Worm (Caenorhabditis elegans) whole organism, L4 larva: ENCODE data around the gene dmd-3.

Experiments
- F10B5.3 ChIP-seq: sonication (generic microtip); optimal IDR thresholded peaks from 2 replicates; lab custom pipeline; 2016; ENCODE audit warnings: mild to moderate bottlenecking, missing genetic modification characterization, missing compliant biosample characterization
- F44E2.7 ChIP-seq: fragments of 200-800 bp; sonication (Bioruptor generic); IDR thresholded peaks from 2 replicates; pipeline ENCODE4 v2.1.2; 2022; ENCODE audit warnings: missing genetic modification characterization, missing compliant biosample characterization
- F49E8.2 ChIP-seq: sonication (generic microtip); optimal IDR thresholded peaks from 2 replicates; lab custom pipeline; 2016; ENCODE audit warnings: missing compliant biosample characterization, mild to moderate bottlenecking, missing genetic modification characterization, borderline replicate concordance
- Y48G9A.11 ChIP-seq: fragments of 200-800 bp; sonication (Bioruptor generic); IDR thresholded peaks from 2 replicates; pipeline ENCODE4 v1.3.6; 2022; ENCODE audit warnings: missing genetic modification reagents, missing genetic modification characterization, missing compliant biosample characterization
- Y5F2A.4 ChIP-seq: fragments of 200-800 bp; sonication (Bioruptor generic); optimal IDR thresholded peaks from 2 replicates; lab custom pipeline; 2018; ENCODE audit warnings: mild to moderate bottlenecking, missing genetic modification characterization, missing compliant biosample characterization
- Y75B8A.6 ChIP-seq: fragments of 200-800 bp; sonication (Bioruptor generic); IDR thresholded peaks from 2 replicates; pipeline ENCODE4 v1.3.6; 2022; ENCODE audit warnings: missing genetic modification reagents, missing genetic modification characterization, missing compliant biosample characterization
- ZK546.5 ChIP-seq, 2 experiments: sonication (generic microtip); optimal IDR thresholded peaks; 2 replicates each; lab custom pipeline; 2017; ENCODE audit warnings: missing biosample characterization in 2 of 2, missing genetic modification characterization in 2 of 2
- aha-1 ChIP-seq: fragments of 150-350 bp; peaks from one replicate; lab custom pipeline; 2014; ENCODE audit warnings: missing biosample characterization, missing genetic modification characterization
- arid-1 ChIP-seq: fragments of 200-800 bp; sonication (Bioruptor generic); conservative IDR thresholded peaks from 2 replicates; pipeline ENCODE4 v1.3.6; 2022; ENCODE audit warnings: missing genetic modification reagents, missing genetic modification characterization, missing compliant biosample characterization
- ces-1 ChIP-seq: fragments of 150-350 bp; sonication (generic microtip); optimal IDR thresholded peaks from 4 replicates; lab custom pipeline; 2014; ENCODE audit warnings: missing biosample characterization, missing genetic modification reagents, missing genetic modification characterization
- cey-2 ChIP-seq: sonication (generic microtip); optimal IDR thresholded peaks from 3 replicates; lab custom pipeline; 2017; ENCODE audit warnings: missing genetic modification characterization, mild to moderate bottlenecking, missing compliant biosample characterization, antibody characterized with exemption, borderline replicate concordance; ENCODE audit not compliant: insufficient read depth
- ctbp-1 ChIP-seq: fragments of 200-800 bp; sonication (Bioruptor generic); IDR thresholded peaks from 2 replicates; pipeline ENCODE4 v1.3.6; 2022; ENCODE audit warnings: missing genetic modification reagents, missing genetic modification characterization, missing compliant biosample characterization
- daf-8 ChIP-seq: fragments of 200-800 bp; sonication (Bioruptor generic); IDR thresholded peaks from 2 replicates; pipeline ENCODE4 v1.3.6; 2022; ENCODE audit warnings: missing genetic modification characterization, missing compliant biosample characterization
- dmd-8 ChIP-seq: fragments of 200-800 bp; sonication (Bioruptor generic); IDR thresholded peaks from 2 replicates; pipeline ENCODE4 v1.3.6; 2022; ENCODE audit warnings: missing genetic modification characterization, missing compliant biosample characterization
- fos-1 ChIP-seq: fragments of 150-350 bp; optimal IDR thresholded peaks from 2 replicates; lab custom pipeline; 2014; ENCODE audit warnings: missing biosample characterization, missing genetic modification characterization
- lin-1 ChIP-seq: fragments of 200-800 bp; sonication (Bioruptor generic); IDR thresholded peaks from 2 replicates; pipeline ENCODE4 v1.3.6; 2022; ENCODE audit warnings: missing genetic modification reagents, missing genetic modification characterization, missing compliant biosample characterization
- lin-13 ChIP-seq: fragments of 150-350 bp; optimal IDR thresholded peaks from 2 replicates; lab custom pipeline; 2014; ENCODE audit warnings: missing biosample characterization, missing genetic modification reagents, missing genetic modification characterization
- lin-29 ChIP-seq: fragments of 200-800 bp; sonication (Bioruptor generic); IDR thresholded peaks from 2 replicates; pipeline ENCODE4 v1.3.6; 2022; ENCODE audit warnings: missing genetic modification reagents, missing genetic modification characterization, missing compliant biosample characterization
- madf-5 ChIP-seq, 2 experiments: fragments of 200-800 bp; sonication (Bioruptor generic); IDR thresholded peaks; 2 replicates each; pipeline ENCODE4 v1.3.6; 2022; ENCODE audit warnings: missing compliant biosample characterization in 2 of 2, missing genetic modification characterization in 2 of 2
- madf-9 ChIP-seq: fragments of 200-800 bp; sonication (Bioruptor generic); conservative IDR thresholded peaks from 2 replicates; pipeline ENCODE4 v1.3.6; 2022; ENCODE audit warnings: missing genetic modification reagents, missing genetic modification characterization, missing compliant biosample characterization
- mdl-1 ChIP-seq, 2 experiments: fragments of 150-350 bp in 1 of 2; sonication (generic microtip) in 1 of 2; optimal IDR thresholded peaks; 2 replicates each; lab custom pipeline; 2014 to 2017; ENCODE audit warnings: missing biosample characterization in 2 of 2, missing genetic modification characterization in 2 of 2
- mep-1 ChIP-seq: fragments of 150-350 bp; sonication (generic microtip); optimal IDR thresholded peaks from 3 replicates; lab custom pipeline; 2014; ENCODE audit warnings: missing biosample characterization, missing genetic modification characterization
- mxl-2 ChIP-seq: fragments of 200-800 bp; sonication (Bioruptor generic); conservative IDR thresholded peaks from 2 replicates; pipeline ENCODE4 v1.3.6; 2022; ENCODE audit warnings: missing genetic modification reagents, missing genetic modification characterization, missing compliant biosample characterization
- nhr-10 ChIP-seq: fragments of 150-350 bp; optimal IDR thresholded peaks from 2 replicates; lab custom pipeline; 2014; ENCODE audit warnings: missing biosample characterization, missing genetic modification characterization
- nhr-102 ChIP-seq: sonication (generic microtip); optimal IDR thresholded peaks from 2 replicates; lab custom pipeline; 2016; ENCODE audit warnings: mild to moderate bottlenecking, missing genetic modification characterization, moderate library complexity, missing compliant biosample characterization
- nhr-11 ChIP-seq: fragments of 150-350 bp; optimal IDR thresholded peaks from 2 replicates; lab custom pipeline; 2014; ENCODE audit warnings: missing biosample characterization, missing genetic modification characterization
- nhr-237 ChIP-seq: sonication (generic microtip); optimal IDR thresholded peaks from 2 replicates; lab custom pipeline; 2017; ENCODE audit warnings: missing biosample characterization, missing genetic modification characterization
- nhr-25 ChIP-seq: sonication (generic microtip); optimal IDR thresholded peaks from 2 replicates; lab custom pipeline; 2017; ENCODE audit warnings: missing genetic modification characterization, mild to moderate bottlenecking, missing compliant biosample characterization, antibody characterized with exemption, moderate library complexity, borderline replicate concordance; ENCODE audit not compliant: insufficient read depth
- nhr-28 ChIP-seq: fragments of 150-350 bp; optimal IDR thresholded peaks from 2 replicates; lab custom pipeline; 2014; ENCODE audit warnings: missing biosample characterization, missing genetic modification characterization
- nhr-41 ChIP-seq: fragments of 200-800 bp; sonication (Bioruptor generic); IDR thresholded peaks from 2 replicates; pipeline ENCODE4 v1.3.6; 2022; ENCODE audit warnings: missing genetic modification reagents, missing genetic modification characterization, missing compliant biosample characterization
- nhr-42 ChIP-seq: fragments of 200-800 bp; sonication (Bioruptor generic); IDR thresholded peaks from 2 replicates; pipeline ENCODE4 v1.3.6; 2022; ENCODE audit warnings: missing genetic modification characterization, missing compliant biosample characterization
- nhr-76 ChIP-seq: fragments of 150-350 bp; optimal IDR thresholded peaks from 2 replicates; lab custom pipeline; 2014; ENCODE audit warnings: missing biosample characterization, missing genetic modification characterization
- nhr-77 ChIP-seq: fragments of 150-350 bp; optimal IDR thresholded peaks from 2 replicates; lab custom pipeline; 2014; ENCODE audit warnings: missing biosample characterization, missing genetic modification characterization
- set-16 ChIP-seq: fragments of 200-800 bp; sonication (Bioruptor generic); IDR thresholded peaks from 2 replicates; pipeline ENCODE4 v1.3.6; 2022; ENCODE audit warnings: missing genetic modification reagents, missing genetic modification characterization, missing compliant biosample characterization
- spr-1 ChIP-seq: sonication (generic microtip); optimal IDR thresholded peaks from 2 replicates; lab custom pipeline; 2016; ENCODE audit warnings: mild to moderate bottlenecking, missing genetic modification characterization, missing compliant biosample characterization
- tag-97 ChIP-seq: fragments of 200-800 bp; sonication (Bioruptor generic); IDR thresholded peaks from 2 replicates; pipeline ENCODE4 v1.3.6; 2022; ENCODE audit warnings: missing genetic modification characterization, missing compliant biosample characterization
- unc-62 ChIP-seq, 3 experiments: fragments of 150-350 bp in 1 of 3; sonication (generic microtip); optimal IDR thresholded peaks in 2 of 3; peaks in 1 of 3; 1 replicate in 1 of 3; 2 replicates in 2 of 3; lab custom pipeline; 2014 to 2017; ENCODE audit warnings: missing biosample characterization in 3 of 3, missing genetic modification characterization in 3 of 3, missing genetic modification reagents in 3 of 3, missing genotype in 1 of 3
- zag-1 ChIP-seq: fragments of 150-350 bp; optimal IDR thresholded peaks from 2 replicates; lab custom pipeline; 2014; ENCODE audit warnings: missing biosample characterization, missing genetic modification characterization
- zfp-2 ChIP-seq: sonication (generic microtip); optimal IDR thresholded peaks from 2 replicates; lab custom pipeline; 2016; ENCODE audit warnings: mild to moderate bottlenecking, missing genetic modification characterization, missing compliant biosample characterization
- ztf-11 ChIP-seq: fragments of 150-350 bp; optimal IDR thresholded peaks from 2 replicates; lab custom pipeline; 2014; ENCODE audit warnings: missing biosample characterization, missing genetic modification characterization
- ztf-7 ChIP-seq: fragments of 150-350 bp; optimal IDR thresholded peaks from 2 replicates; lab custom pipeline; 2014; ENCODE audit warnings: missing biosample characterization, missing genetic modification characterization

dmd-3 gene

DNA sequence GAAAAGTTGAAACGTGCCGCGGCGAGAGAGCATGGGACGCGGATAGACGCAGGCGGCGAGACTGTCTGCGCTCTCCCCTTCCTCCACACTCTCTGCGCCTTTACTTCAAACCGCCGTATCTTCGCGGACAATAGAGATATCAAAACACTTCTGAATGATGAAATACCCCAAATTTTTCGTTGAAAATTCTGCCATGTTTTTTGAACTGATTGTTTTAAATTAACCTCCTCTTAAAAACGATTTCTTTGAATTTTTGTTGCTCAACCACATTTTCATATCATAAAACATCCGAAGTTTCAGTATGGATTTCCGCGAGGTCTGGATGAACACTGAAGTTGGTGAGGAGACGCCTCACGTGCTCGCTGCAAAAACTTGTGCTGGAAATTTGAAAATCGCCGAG is 14.9 kb upstream of the dmd-3 start, which contains the start of gene Y43F8C.11:
TSS of gene Y43F8C.11 (plus strand) at position 301 of the 400 bp plus-strand sequence.
- TF ChIP-seq ztf-11 (no peak), nhr-77 (tag; lab: Kevin White, UChicago) (no peak), unc-62 (GFP tag; optimal IDR thresholded peaks at IDR 0.05 in 1 of 2; lab: Kevin White, UChicago) (no peak), unc-62 (tag; optimal IDR thresholded peaks at IDR 0.05; lab: Kevin White, UChicago) (no peak), nhr-11 (tag; lab: Kevin White, UChicago) (no peak), Y75B8A.6 (GFP tag; lab: Robert Waterston, UW) (no peak), F49E8.2 (tag; lab: Kevin White, UChicago) (no peak), Y48G9A.11 (GFP tag; lab: Robert Waterston, UW) (no peak), zfp-2 (tag; lab: Kevin White, UChicago) (no peak), madf-9 (GFP tag; lab: Robert Waterston, UW) (no peak), nhr-41 (GFP tag; lab: Robert Waterston, UW) (no peak), nhr-28 (tag; lab: Kevin White, UChicago) (no peak), nhr-237 (tag; lab: Kevin White, UChicago) (no peak), ces-1 (GFP tag; lab: Kevin White, UChicago) (no peak), tag-97 (GFP tag; lab: Robert Waterston, UW) (no peak), F10B5.3 (tag; lab: Kevin White, UChicago) (no peak), set-16 (GFP tag; lab: Robert Waterston, UW) (no peak)

DNA sequence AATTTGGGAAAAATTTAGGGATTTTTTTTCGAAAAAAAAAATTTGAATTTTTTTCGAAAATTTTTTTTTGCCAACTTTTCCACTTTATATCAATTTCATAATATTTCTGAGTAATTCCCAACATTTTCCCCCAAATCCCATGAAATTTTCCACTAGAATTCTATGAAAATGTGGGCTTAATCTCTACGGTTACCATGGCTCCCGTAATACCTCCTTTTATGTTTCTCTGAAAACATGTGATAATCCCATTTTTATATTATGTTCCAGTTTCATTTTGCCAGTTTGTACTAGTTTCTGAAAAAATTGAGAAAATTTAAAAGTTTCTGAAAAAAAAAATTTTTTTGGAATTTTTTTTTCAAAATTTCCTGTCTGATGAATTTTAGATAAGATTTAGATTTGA is 13.2 kb upstream of the dmd-3 start:
- TF ChIP-seq spr-1 (no peak), mxl-2 (GFP tag; lab: Robert Waterston, UW) (no peak), aha-1 (tag; lab: Kevin White, UChicago) (no peak), daf-8 (GFP tag; lab: Robert Waterston, UW) (no peak), Y5F2A.4 (no peak), zag-1 (tag; lab: Kevin White, UChicago) (no peak), nhr-41 (GFP tag; lab: Robert Waterston, UW) (no peak), fos-1 (tag; lab: Kevin White, UChicago) (no peak), nhr-10 (tag; lab: Kevin White, UChicago) (no peak), mdl-1 (tag; optimal IDR thresholded peaks at IDR 0.05; lab: Kevin White, UChicago) (no peak), arid-1 (GFP tag; lab: Robert Waterston, UW) (no peak), lin-13 (GFP tag; lab: Kevin White, UChicago) (no peak), F44E2.7 (GFP tag; lab: Robert Waterston, UW) (no peak), nhr-42 (GFP tag; lab: Robert Waterston, UW) (no peak), cey-2 (tag; lab: Kevin White, UChicago) (no peak), mep-1 (tag; lab: Kevin White, UChicago) (no peak)

DNA sequence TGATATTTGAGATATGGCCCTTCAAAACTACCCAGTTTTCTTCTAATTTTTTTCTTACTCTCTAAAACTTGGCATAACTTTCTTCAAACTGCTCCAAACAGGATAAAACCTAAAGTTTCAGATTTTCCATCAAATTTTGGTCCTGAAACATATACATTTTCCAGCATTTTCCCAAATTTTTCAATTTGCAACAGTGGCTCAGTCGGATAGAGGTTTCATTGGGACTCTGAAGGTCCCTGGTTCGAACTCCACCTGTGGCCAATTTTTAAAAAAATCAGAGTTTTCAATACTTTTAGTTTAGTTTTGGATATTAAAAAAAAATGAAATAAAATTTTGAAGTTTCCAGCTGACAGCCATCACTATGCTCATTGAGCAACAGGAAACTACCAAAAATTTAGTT is 12.7 kb upstream of the dmd-3 start:
- TF ChIP-seq nhr-102 (tag; lab: Kevin White, UChicago) (no peak), nhr-42 (GFP tag; lab: Robert Waterston, UW) (no peak), madf-9 (GFP tag; lab: Robert Waterston, UW) (no peak), nhr-10 (tag; lab: Kevin White, UChicago) (no peak), mep-1 (tag; lab: Kevin White, UChicago) (no peak), nhr-28 (tag; lab: Kevin White, UChicago) (no peak), ztf-7 (tag; lab: Kevin White, UChicago) (no peak), dmd-8 (GFP tag; lab: Robert Waterston, UW) (no peak), ctbp-1 (no peak), madf-5 (GFP tag; IDR thresholded peaks at IDR 0.05; lab: Robert Waterston, UW) (no peak), nhr-76 (tag; lab: Kevin White, UChicago) (no peak), zag-1 (tag; lab: Kevin White, UChicago) (no peak), ZK546.5 (tag; optimal IDR thresholded peaks at IDR 0.05; lab: Kevin White, UChicago) (no peak), nhr-25 (tag; lab: Kevin White, UChicago) (no peak), cey-2 (tag; lab: Kevin White, UChicago) (no peak), lin-29 (no peak), lin-1 (GFP tag; lab: Robert Waterston, UW) (no peak)
